Comparison of ENCODE assay signal across 1 fruit fly cellular context in the genomic region with DNA sequence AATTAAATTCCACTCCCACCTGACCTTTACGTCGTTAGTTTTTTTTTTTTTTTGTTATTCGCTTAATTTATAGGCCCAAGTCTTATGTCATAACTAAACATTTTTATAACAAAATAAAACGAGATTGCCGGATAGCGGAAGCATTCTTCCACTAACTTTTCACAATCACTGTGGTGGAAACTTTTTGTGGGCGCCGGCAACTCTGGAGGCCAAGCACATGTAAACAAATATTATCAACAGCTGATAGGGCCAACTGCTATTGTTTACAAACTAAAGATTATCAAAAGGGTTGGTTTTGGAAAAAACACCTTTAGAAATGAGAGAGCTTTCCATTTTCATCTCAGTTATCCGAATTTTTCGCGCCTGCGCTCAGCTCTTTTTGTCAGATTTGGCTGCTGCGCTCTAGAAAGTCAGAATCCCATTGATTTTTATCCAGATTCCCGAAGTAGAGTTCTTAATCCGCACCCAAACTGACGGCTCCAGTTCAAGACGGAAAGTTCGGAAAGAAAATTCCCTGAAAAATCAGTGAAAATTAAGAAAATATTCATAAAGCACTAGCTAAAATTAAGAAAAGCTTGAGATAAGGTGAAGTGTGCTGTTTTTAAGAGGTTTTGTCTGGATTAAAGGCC.
TF ChIP-seq lines count a peak whose summit lies in the region.

Gene nAChRbeta1, plus strand, starts transcription at position 432 of the 629 bp plus-strand sequence.

TF ChIP-seq in whole organism, embryonic, 481 proteins besides CTCF, POLR2A, EP300 and RAD21 (continued from another document):
- peak; percentile 46 for TF ChIP-seq Med (GFP tag; lab: Kevin White, UChicago)
- TF ChIP-seq z (GFP tag; IDR thresholded peaks at IDR 0.05; lab: Robert Waterston, UW) = no peak
- TF ChIP-seq Fer1 (GFP tag; optimal IDR thresholded peaks at IDR 0.05; lab: Kevin White, UChicago) = peak; percentile 24
- TF ChIP-seq Antp (GFP tag; optimal IDR thresholded peaks at IDR 0.05; lab: Kevin White, UChicago) = no peak
- no peak for TF ChIP-seq ap (GFP tag; IDR thresholded peaks at IDR 0.05; lab: Robert Waterston, UW)
- TF ChIP-seq CG10543 (GFP tag; optimal IDR thresholded peaks at IDR 0.05; lab: Kevin White, UChicago) = no peak
- no peak for TF ChIP-seq br (optimal IDR thresholded peaks at IDR 0.05; lab: Kevin White, UChicago)
- no peak for TF ChIP-seq ara (GFP tag; IDR thresholded peaks at IDR 0.05; lab: Robert Waterston, UW)
- no peak for TF ChIP-seq CG11085 (GFP tag; IDR thresholded peaks at IDR 0.05; lab: Robert Waterston, UW)
- no peak for TF ChIP-seq CG6854 (GFP tag; optimal IDR thresholded peaks at IDR 0.05; lab: Kevin White, UChicago)
- no peak for TF ChIP-seq Dll (GFP tag; IDR thresholded peaks at IDR 0.05; lab: Robert Waterston, UW; ENCODE audit: partially characterized antibody)
- peak; percentile 20 for TF ChIP-seq CG13894 (tag; optimal IDR thresholded peaks at IDR 0.05; lab: Kevin White, UChicago)
- no peak for TF ChIP-seq Awh (GFP tag; IDR thresholded peaks at IDR 0.05; lab: Robert Waterston, UW)
- TF ChIP-seq CG7928 (GFP tag; optimal IDR thresholded peaks at IDR 0.05; lab: Kevin White, UChicago) = no peak
- peak; percentile 78 for TF ChIP-seq onecut (GFP tag; IDR thresholded peaks at IDR 0.05; lab: Robert Waterston, UW)
- no peak for TF ChIP-seq Dip2 (GFP tag; IDR thresholded peaks at IDR 0.05; lab: Robert Waterston, UW)
- TF ChIP-seq pb (GFP tag; optimal IDR thresholded peaks at IDR 0.05; lab: Kevin White, UChicago) = no peak
- no peak for TF ChIP-seq Sox100B (GFP tag; optimal IDR thresholded peaks at IDR 0.05; lab: Kevin White, UChicago)
- TF ChIP-seq CG17359 (tag; optimal IDR thresholded peaks at IDR 0.05; lab: Kevin White, UChicago) = no peak
- TF ChIP-seq Atf6 (GFP tag; IDR thresholded peaks at IDR 0.05; lab: Robert Waterston, UW) = no peak
- TF ChIP-seq PHDP (tag; optimal IDR thresholded peaks at IDR 0.05; lab: Kevin White, UChicago) = no peak
- no peak for TF ChIP-seq CkIIα-i1 (GFP tag; IDR thresholded peaks at IDR 0.05; lab: Robert Waterston, UW)
- TF ChIP-seq CG8388 (GFP tag; optimal IDR thresholded peaks at IDR 0.05; lab: Kevin White, UChicago) = peak; percentile 66
- no peak for TF ChIP-seq CG13287 (GFP tag; IDR thresholded peaks at IDR 0.05; lab: Robert Waterston, UW; ENCODE audit: partially characterized antibody)
- TF ChIP-seq CG2120 (GFP tag; optimal IDR thresholded peaks at IDR 0.05; lab: Kevin White, UChicago) = peak; percentile 14
- no peak for TF ChIP-seq luna (GFP tag; optimal IDR thresholded peaks at IDR 0.05; lab: Kevin White, UChicago)
- peak; percentile 20 for TF ChIP-seq Fer3 (tag; optimal IDR thresholded peaks at IDR 0.05; lab: Kevin White, UChicago)
- TF ChIP-seq Xbp1 (GFP tag; optimal IDR thresholded peaks at IDR 0.05; lab: Kevin White, UChicago) = no peak
- TF ChIP-seq CG11504 (tag; optimal IDR thresholded peaks at IDR 0.05; lab: Kevin White, UChicago) = no peak
- TF ChIP-seq zfh2 (GFP tag; optimal IDR thresholded peaks at IDR 0.05; lab: Kevin White, UChicago) = no peak
- no peak for TF ChIP-seq kah (GFP tag; optimal IDR thresholded peaks at IDR 0.05; lab: Kevin White, UChicago)
- no peak for TF ChIP-seq nom (GFP tag; optimal IDR thresholded peaks at IDR 0.05; lab: Kevin White, UChicago)
- no peak for TF ChIP-seq CG1647 (GFP tag; optimal IDR thresholded peaks at IDR 0.05; lab: Kevin White, UChicago)
- no peak for TF ChIP-seq CG15269 (tag; optimal IDR thresholded peaks at IDR 0.05; lab: Kevin White, UChicago)
- no peak for TF ChIP-seq Gsc (GFP tag; IDR thresholded peaks at IDR 0.05; lab: Robert Waterston, UW)
- no peak for TF ChIP-seq Oli (tag; optimal IDR thresholded peaks at IDR 0.05; lab: Kevin White, UChicago)
- TF ChIP-seq ems (GFP tag; optimal IDR thresholded peaks at IDR 0.05; lab: Kevin White, UChicago) = no peak
- no peak for TF ChIP-seq CG10462 (GFP tag; optimal IDR thresholded peaks at IDR 0.05; lab: Kevin White, UChicago)
- no peak for TF ChIP-seq amos (GFP tag; IDR thresholded peaks at IDR 0.05; lab: Robert Waterston, UW; ENCODE audit: partially characterized antibody)
- TF ChIP-seq Opbp (GFP tag; IDR thresholded peaks at IDR 0.05; lab: Robert Waterston, UW; ENCODE audit: partially characterized antibody) = no peak
- no peak for TF ChIP-seq CG17186 (GFP tag; optimal IDR thresholded peaks at IDR 0.05; lab: Kevin White, UChicago)
- no peak for TF ChIP-seq psq (GFP tag; optimal IDR thresholded peaks at IDR 0.05; lab: Kevin White, UChicago)
- TF ChIP-seq lab (GFP tag; optimal IDR thresholded peaks at IDR 0.05; lab: Kevin White, UChicago) = peak; percentile 4
- TF ChIP-seq gt (GFP tag; IDR thresholded peaks at IDR 0.05; lab: Robert Waterston, UW) = no peak
- peak; percentile 19 for TF ChIP-seq CG34376 (GFP tag; optimal IDR thresholded peaks at IDR 0.05; lab: Kevin White, UChicago)
- no peak for TF ChIP-seq Kr (GFP tag; optimal IDR thresholded peaks at IDR 0.05; lab: Kevin White, UChicago)
- TF ChIP-seq gcm2 (GFP tag; optimal IDR thresholded peaks at IDR 0.05; lab: Kevin White, UChicago) = no peak
- TF ChIP-seq Deaf1 (tag; optimal IDR thresholded peaks at IDR 0.05; lab: Kevin White, UChicago) = peak; percentile 61
- TF ChIP-seq exex (tag; optimal IDR thresholded peaks at IDR 0.05; lab: Kevin White, UChicago) = no peak
- peak in 1 of 2 experiments; percentile 45 for TF ChIP-seq crp (GFP tag; optimal IDR thresholded peaks at IDR 0.05; lab: Kevin White, UChicago)
- no peak for TF ChIP-seq klu (GFP tag; IDR thresholded peaks at IDR 0.05; lab: Robert Waterston, UW)
- TF ChIP-seq ken (GFP tag; IDR thresholded peaks at IDR 0.05; lab: Robert Waterston, UW) = no peak
- TF ChIP-seq CG13424 (tag; optimal IDR thresholded peaks at IDR 0.05; lab: Kevin White, UChicago) = no peak
